Worm (Caenorhabditis elegans) whole organism, L2 larva: ENCODE data around the gene C08D8.7.

Source experiments
- C34F6.9 ChIP-seq: fragments of 150-350 bp; optimal IDR thresholded peaks from 2 replicates; lab custom pipeline; 2014; ENCODE audit warnings: missing biosample characterization, missing genetic modification characterization
- F13H6.1 ChIP-seq: sonication (generic microtip); optimal IDR thresholded peaks from 2 replicates; lab custom pipeline; 2016; ENCODE audit warnings: missing genetic modification characterization, missing compliant biosample characterization
- R02D3.7 ChIP-seq: fragments of 150-350 bp; optimal IDR thresholded peaks from 2 replicates; lab custom pipeline; 2014; ENCODE audit warnings: missing biosample characterization, missing genetic modification characterization
- ZK546.5 ChIP-seq: sonication (generic microtip); optimal IDR thresholded peaks from 2 replicates; lab custom pipeline; 2017; ENCODE audit warnings: missing biosample characterization, missing genetic modification characterization
- alr-1 ChIP-seq: fragments of 150-350 bp; optimal IDR thresholded peaks from 2 replicates; lab custom pipeline; 2014; ENCODE audit warnings: missing biosample characterization, missing genetic modification characterization
- aly-2 ChIP-seq: fragments of 150-350 bp; optimal IDR thresholded peaks from 2 replicates; lab custom pipeline; 2014; ENCODE audit warnings: missing biosample characterization, missing genetic modification characterization
- blmp-1 ChIP-seq: sonication (generic microtip); optimal IDR thresholded peaks from 2 replicates; lab custom pipeline; 2017; ENCODE audit warnings: missing genetic modification characterization, mild to moderate bottlenecking, missing compliant biosample characterization, antibody characterized with exemption, moderate library complexity; ENCODE audit not compliant: insufficient read depth
- ceh-16 ChIP-seq: fragments of 150-350 bp; optimal IDR thresholded peaks from 2 replicates; lab custom pipeline; 2014; ENCODE audit warnings: missing biosample characterization, missing genetic modification characterization
- ceh-82 ChIP-seq: fragments of 150-350 bp; optimal IDR thresholded peaks from 2 replicates; lab custom pipeline; 2014; ENCODE audit warnings: missing biosample characterization, missing genetic modification characterization
- crh-2 ChIP-seq: sonication (generic microtip); optimal IDR thresholded peaks from 2 replicates; lab custom pipeline; 2017; ENCODE audit warnings: missing biosample characterization, missing genetic modification characterization
- egl-27 ChIP-seq: sonication (generic microtip); optimal IDR thresholded peaks from 3 replicates; lab custom pipeline; 2017; ENCODE audit warnings: missing biosample characterization, missing genetic modification reagents, missing genetic modification characterization
- elt-1 ChIP-seq: fragments of 150-350 bp; optimal IDR thresholded peaks from 2 replicates; lab custom pipeline; 2014; ENCODE audit warnings: missing biosample characterization, missing genetic modification characterization
- fos-1 ChIP-seq: fragments of 150-350 bp; optimal IDR thresholded peaks from 2 replicates; lab custom pipeline; 2014; ENCODE audit warnings: missing biosample characterization, missing genetic modification characterization
- gmeb-1 ChIP-seq: fragments of 150-350 bp; optimal IDR thresholded peaks from 2 replicates; lab custom pipeline; 2014; ENCODE audit warnings: missing biosample characterization, missing genetic modification characterization
- lin-11 ChIP-seq: fragments of 150-350 bp; sonication (generic microtip); optimal IDR thresholded peaks from 2 replicates; lab custom pipeline; 2014; ENCODE audit warnings: missing biosample characterization, missing genetic modification characterization, inconsistent platforms, mixed read lengths
- lin-13 ChIP-seq: fragments of 150-350 bp; optimal IDR thresholded peaks from 2 replicates; lab custom pipeline; 2014; ENCODE audit warnings: missing biosample characterization, missing genetic modification reagents, missing genetic modification characterization
- lin-39 ChIP-seq: fragments of 150-350 bp; optimal IDR thresholded peaks from 2 replicates; lab custom pipeline; 2014; ENCODE audit warnings: missing biosample characterization, missing genetic modification reagents, missing genetic modification characterization
- lsy-2 ChIP-seq, 2 experiments: fragments of 150-350 bp in 1 of 2; sonication (generic microtip) in 1 of 2; optimal IDR thresholded peaks; 2 replicates each; lab custom pipeline; 2014 to 2017; ENCODE audit warnings: missing biosample characterization in 2 of 2, missing genetic modification characterization in 2 of 2
- mbf-1 ChIP-seq: sonication (generic microtip); optimal IDR thresholded peaks from 2 replicates; lab custom pipeline; 2017; ENCODE audit warnings: missing biosample characterization, missing genetic modification characterization
- nhr-10 ChIP-seq: sonication (generic microtip); optimal IDR thresholded peaks from 2 replicates; lab custom pipeline; 2017; ENCODE audit warnings: missing biosample characterization, missing genetic modification characterization
- nhr-11 ChIP-seq: fragments of 150-350 bp; optimal IDR thresholded peaks from 2 replicates; lab custom pipeline; 2014; ENCODE audit warnings: missing biosample characterization, missing genetic modification characterization
- nhr-129 ChIP-seq: fragments of 150-350 bp; optimal IDR thresholded peaks from 2 replicates; lab custom pipeline; 2014; ENCODE audit warnings: missing biosample characterization, missing genetic modification characterization
- nhr-21 ChIP-seq: fragments of 150-350 bp; optimal IDR thresholded peaks from 2 replicates; lab custom pipeline; 2014; ENCODE audit warnings: missing biosample characterization, missing genetic modification characterization
- nhr-23 ChIP-seq: fragments of 150-350 bp; optimal IDR thresholded peaks from 2 replicates; lab custom pipeline; 2014; ENCODE audit warnings: missing biosample characterization, missing genetic modification reagents, missing genetic modification characterization
- nhr-25 ChIP-seq: fragments of 150-350 bp; sonication (generic microtip); optimal IDR thresholded peaks from 3 replicates; lab custom pipeline; 2014; ENCODE audit warnings: missing biosample characterization, missing genetic modification characterization
- nhr-6 ChIP-seq: fragments of 150-350 bp; optimal IDR thresholded peaks from 2 replicates; lab custom pipeline; 2014; ENCODE audit warnings: missing biosample characterization, missing genetic modification characterization
- peb-1 ChIP-seq: fragments of 150-350 bp; optimal IDR thresholded peaks from 2 replicates; lab custom pipeline; 2014; ENCODE audit warnings: missing biosample characterization, missing genetic modification characterization
- sem-4 ChIP-seq: fragments of 150-350 bp; optimal IDR thresholded peaks from 2 replicates; lab custom pipeline; 2014; ENCODE audit warnings: missing biosample characterization, missing genetic modification reagents, missing genetic modification characterization
- skn-1 ChIP-seq: sonication (generic microtip); optimal IDR thresholded peaks from 2 replicates; lab custom pipeline; 2017; ENCODE audit warnings: missing biosample characterization, missing genetic modification characterization
- sma-3 ChIP-seq: sonication (generic microtip); optimal IDR thresholded peaks from 2 replicates; lab custom pipeline; 2016; ENCODE audit warnings: missing genetic modification reagents, missing genetic modification characterization, missing compliant biosample characterization
- sma-9 ChIP-seq, 2 experiments: fragments of 150-350 bp in 1 of 2; sonication (generic microtip) in 1 of 2; optimal IDR thresholded peaks; 2 replicates each; lab custom pipeline; 2014 to 2016; ENCODE audit warnings: missing genetic modification characterization in 2 of 2, mild to moderate bottlenecking in 1 of 2, missing biosample characterization in 1 of 2, missing compliant biosample characterization in 1 of 2, missing genetic modification reagents in 1 of 2, moderate library complexity in 1 of 2
- snpc-4 ChIP-seq: fragments of 150-350 bp; optimal IDR thresholded peaks from 2 replicates; lab custom pipeline; 2014; ENCODE audit warnings: missing biosample characterization, missing genetic modification characterization
- unc-55 ChIP-seq: fragments of 150-350 bp; sonication (generic microtip); optimal IDR thresholded peaks from 3 replicates; lab custom pipeline; 2014; ENCODE audit warnings: missing biosample characterization, missing genetic modification reagents, missing genetic modification characterization
- zag-1 ChIP-seq: fragments of 150-350 bp; optimal IDR thresholded peaks from 2 replicates; lab custom pipeline; 2014; ENCODE audit warnings: missing biosample characterization, missing genetic modification characterization
- ztf-1 ChIP-seq: fragments of 200-800 bp; sonication (Bioruptor generic); conservative IDR thresholded peaks from 2 replicates; pipeline ENCODE4 v1.3.6; 2022; ENCODE audit warnings: missing genetic modification characterization, missing compliant biosample characterization
- ztf-4 ChIP-seq: fragments of 150-350 bp; optimal IDR thresholded peaks from 2 replicates; lab custom pipeline; 2014; ENCODE audit warnings: missing biosample characterization, missing genetic modification characterization

C08D8.7 gene

ce11 chrV:8358702-8359101 is 17.7 kb downstream of the C08D8.7 start:
- no peak for TF ChIP-seq unc-55
- no peak for TF ChIP-seq ZK546.5 (tag; lab: Kevin White, UChicago)
- no peak for TF ChIP-seq zag-1 (tag; lab: Kevin White, UChicago)
- no peak for TF ChIP-seq lin-11 (tag; lab: Kevin White, UChicago)
- no peak for TF ChIP-seq aly-2
- TF ChIP-seq ztf-1 (GFP tag; lab: Robert Waterston, UW): no peak
- no peak for TF ChIP-seq skn-1
- TF ChIP-seq F13H6.1 (tag; lab: Kevin White, UChicago): no peak
- TF ChIP-seq blmp-1: no peak
- TF ChIP-seq lin-13 (GFP tag; lab: Kevin White, UChicago): no peak
- TF ChIP-seq alr-1 (tag; lab: Kevin White, UChicago): no peak
- no peak for TF ChIP-seq nhr-23
- no peak for TF ChIP-seq C34F6.9
- no peak for TF ChIP-seq nhr-6 (tag; lab: Kevin White, UChicago)
- TF ChIP-seq lsy-2 (tag; optimal IDR thresholded peaks at IDR 0.05; lab: Kevin White, UChicago): no peak

ce11 chrV:8359113-8359564 is 18.1 kb downstream of the C08D8.7 start, which contains the start of gene mpdu-1:
Gene mpdu-1, minus strand, starts transcription at chrV:8359163.
- TF ChIP-seq lsy-2 (tag; optimal IDR thresholded peaks at IDR 0.05; lab: Kevin White, UChicago) (peak; percentile 39 to 86), ztf-4 (tag; lab: Kevin White, UChicago) (peak; percentile 48), mbf-1 (tag; lab: Kevin White, UChicago) (no peak), F13H6.1 (tag; lab: Kevin White, UChicago) (peak; percentile 61), nhr-10 (tag; lab: Kevin White, UChicago) (no peak), fos-1 (tag; lab: Kevin White, UChicago) (peak; percentile 75), sem-4 (tag; lab: Kevin White, UChicago) (peak; percentile 17), R02D3.7 (tag; lab: Kevin White, UChicago) (peak; percentile 2), nhr-11 (tag; lab: Kevin White, UChicago) (no peak), crh-2 (tag; lab: Kevin White, UChicago) (peak; percentile 71), nhr-21 (tag; lab: Kevin White, UChicago) (peak; percentile 44), snpc-4 (tag; lab: Kevin White, UChicago) (peak; percentile 77), ceh-16 (tag; lab: Kevin White, UChicago) (no peak), ZK546.5 (tag; lab: Kevin White, UChicago) (no peak), sma-3 (GFP tag; lab: Kevin White, UChicago) (peak; percentile 48), ceh-82 (no peak), lin-39 (tag; lab: Kevin White, UChicago) (no peak), alr-1 (tag; lab: Kevin White, UChicago) (peak; percentile 24), egl-27 (tag; lab: Kevin White, UChicago) (peak; percentile 50), lin-13 (GFP tag; lab: Kevin White, UChicago) (peak; percentile 64), unc-55 (peak; percentile 77), sma-9 (GFP tag; optimal IDR thresholded peaks at IDR 0.05; lab: Kevin White, UChicago) (peak; percentile 77), sma-9 (tag; optimal IDR thresholded peaks at IDR 0.05; lab: Kevin White, UChicago) (no peak), nhr-6 (tag; lab: Kevin White, UChicago) (peak; percentile 61), gmeb-1 (tag; lab: Kevin White, UChicago) (peak; percentile 78), C34F6.9 (peak; percentile 80), nhr-129 (tag; lab: Kevin White, UChicago) (no peak)

ce11 chrV:8359792-8360191 is 18.8 kb downstream of the C08D8.7 start, which contains the start of gene F38E1.6:
Gene F38E1.6, plus strand, starts transcription at chrV:8360092.
- no peak for TF ChIP-seq nhr-6 (tag; lab: Kevin White, UChicago)
- no peak for TF ChIP-seq R02D3.7 (tag; lab: Kevin White, UChicago)
- TF ChIP-seq sma-9 (GFP tag; optimal IDR thresholded peaks at IDR 0.05; lab: Kevin White, UChicago): no peak
- TF ChIP-seq sma-9 (tag; optimal IDR thresholded peaks at IDR 0.05; lab: Kevin White, UChicago): no peak
- TF ChIP-seq blmp-1: no peak
- no peak for TF ChIP-seq nhr-23
- TF ChIP-seq snpc-4 (tag; lab: Kevin White, UChicago): no peak
- no peak for TF ChIP-seq nhr-25 (tag; lab: Kevin White, UChicago)
- no peak for TF ChIP-seq elt-1 (tag; lab: Kevin White, UChicago)
- TF ChIP-seq ztf-4 (tag; lab: Kevin White, UChicago): no peak
- no peak for TF ChIP-seq ZK546.5 (tag; lab: Kevin White, UChicago)
- TF ChIP-seq lin-11 (tag; lab: Kevin White, UChicago): no peak

- no peak for TF ChIP-seq peb-1 (tag; lab: Kevin White, UChicago)
Observed at ce11 chrV:8370705-8371104, 29.7 kb downstream of the C08D8.7 start, which contains the start of gene gpa-2. Gene gpa-2, plus strand, starts transcription at chrV:8371005.
